Worm (Caenorhabditis elegans) whole organism, late embryonic: ENCODE results near the gene sra-11.

Experiments used
- fkh-10 ChIP-seq: fragments of 150-350 bp; optimal IDR thresholded peaks from 2 replicates; lab custom pipeline; 2014; ENCODE audit warnings: missing biosample characterization, missing genetic modification reagents, missing genetic modification characterization
- fkh-6 ChIP-seq: sonication (generic microtip); optimal IDR thresholded peaks from 2 replicates; lab custom pipeline; 2016; ENCODE audit warnings: missing genetic modification characterization, missing compliant biosample characterization
- ztf-16 ChIP-seq: sonication (generic microtip); optimal IDR thresholded peaks from 2 replicates; lab custom pipeline; 2017; ENCODE audit warnings: missing genetic modification characterization, missing compliant biosample characterization

DNA sequence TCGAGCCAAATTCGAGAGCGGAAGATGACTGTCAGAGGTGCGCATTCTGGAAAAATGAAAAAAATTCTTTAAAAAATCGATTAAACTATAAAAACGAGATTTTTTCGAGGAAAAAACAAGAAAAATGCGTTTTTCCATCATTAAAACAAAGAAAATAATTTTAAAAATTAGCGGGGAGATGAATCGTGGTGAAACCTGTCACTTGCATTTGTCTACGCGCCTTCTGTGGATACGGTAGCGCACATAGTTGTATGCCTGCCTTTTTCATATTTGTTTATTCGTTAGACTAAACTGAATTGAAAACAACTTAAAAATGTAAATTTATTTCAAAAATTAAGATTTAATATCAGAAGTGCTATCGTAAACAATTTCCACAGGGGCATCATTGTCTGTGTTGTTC is 25.7 kb downstream of the sra-11 start, which contains the start of gene egg-3:
- no peak for TF ChIP-seq fkh-10 (GFP tag; lab: Kevin White, UChicago)
- no peak for TF ChIP-seq ztf-16 (tag; lab: Kevin White, UChicago)
- no peak for TF ChIP-seq fkh-6 (tag; lab: Kevin White, UChicago)
